Worm (Caenorhabditis elegans) whole organism, young adult: ENCODE data around the gene srz-1.

ENCODE experiments used
- B0261.1 ChIP-seq: sonication (generic microtip); optimal IDR thresholded peaks from 2 replicates; lab custom pipeline; 2016; ENCODE audit warnings: mild to moderate bottlenecking, missing genetic modification characterization, moderate library complexity, missing compliant biosample characterization
- B0336.3 ChIP-seq: fragments of 200-800 bp; sonication (Bioruptor generic); IDR thresholded peaks from 2 replicates; pipeline ENCODE4 v1.3.6; 2022; ENCODE audit warnings: missing genetic modification characterization, missing compliant biosample characterization
- C06A6.2 ChIP-seq: fragments of 200-800 bp; sonication (Bioruptor generic); conservative IDR thresholded peaks from 2 replicates; pipeline ENCODE4 v1.3.6; 2022; ENCODE audit warnings: missing genetic modification characterization, missing compliant biosample characterization
- D2030.7 ChIP-seq: fragments of 200-800 bp; sonication (Bioruptor generic); IDR thresholded peaks from 2 replicates; pipeline ENCODE4 v1.3.6; 2022; ENCODE audit warnings: missing genetic modification reagents, missing genetic modification characterization, missing compliant biosample characterization
- F10E7.11 ChIP-seq: sonication (generic microtip); optimal IDR thresholded peaks from 2 replicates; lab custom pipeline; 2017; ENCODE audit warnings: mild to moderate bottlenecking, missing genetic modification characterization, moderate library complexity, missing compliant biosample characterization
- F22D6.2 ChIP-seq: sonication (generic microtip); optimal IDR thresholded peaks from 2 replicates; lab custom pipeline; 2016; ENCODE audit warnings: mild to moderate bottlenecking, missing genetic modification characterization, missing compliant biosample characterization
- F23B12.7 ChIP-seq: sonication (generic microtip); optimal IDR thresholded peaks from 2 replicates; lab custom pipeline; 2017; ENCODE audit warnings: missing genetic modification characterization, mild to moderate bottlenecking, missing compliant biosample characterization, antibody characterized with exemption, moderate library complexity; ENCODE audit not compliant: insufficient read depth
- F33H1.4 ChIP-seq: fragments of 200-800 bp; sonication (Bioruptor generic); IDR thresholded peaks from 2 replicates; pipeline ENCODE4 v1.3.6; 2022; ENCODE audit warnings: missing genetic modification reagents, missing genetic modification characterization, missing compliant biosample characterization
- F57C9.4 ChIP-seq: sonication (generic microtip); optimal IDR thresholded peaks from 2 replicates; lab custom pipeline; 2017; ENCODE audit warnings: mild to moderate bottlenecking, missing genetic modification characterization, missing compliant biosample characterization
- Y53G8AR.9 ChIP-seq: fragments of 200-800 bp; sonication (Bioruptor generic); conservative IDR thresholded peaks from 2 replicates; pipeline ENCODE4 v1.3.6; 2022; ENCODE audit warnings: missing genetic modification reagents, missing genetic modification characterization, missing compliant biosample characterization
- Y79H2A.3 ChIP-seq: fragments of 200-800 bp; sonication (Bioruptor generic); conservative IDR thresholded peaks from 2 replicates; pipeline ENCODE4 v1.3.6; 2022; ENCODE audit warnings: missing genetic modification reagents, missing genetic modification characterization, missing compliant biosample characterization
- Y95B8A.8 ChIP-seq: fragments of 200-800 bp; sonication (Bioruptor generic); IDR thresholded peaks from 2 replicates; pipeline ENCODE4 v1.3.6; 2022; ENCODE audit warnings: missing genetic modification reagents, missing genetic modification characterization, missing compliant biosample characterization
- ama-1 ChIP-seq, 3 experiments: fragments of 150-350 bp in 1 of 3; sonication (generic microtip) in 2 of 3; optimal IDR thresholded peaks; 2 replicates each; lab custom pipeline; 2014 to 2018; ENCODE audit warnings: missing biosample characterization in 2 of 3, missing genetic modification characterization in 2 of 3, missing genetic modification reagents in 2 of 3
- attf-5 ChIP-seq: fragments of 200-800 bp; sonication (Bioruptor generic); optimal IDR thresholded peaks from 2 replicates; lab custom pipeline; 2018; ENCODE audit warnings: mild to moderate bottlenecking, missing genetic modification characterization, missing compliant biosample characterization
- bed-2 ChIP-seq: fragments of 200-800 bp; sonication (Bioruptor generic); IDR thresholded peaks from 2 replicates; pipeline ENCODE4 v1.3.6; 2022; ENCODE audit warnings: missing genetic modification reagents, missing genetic modification characterization, missing compliant biosample characterization
- ccch-3 ChIP-seq: fragments of 200-800 bp; sonication (Bioruptor generic); optimal IDR thresholded peaks from 2 replicates; lab custom pipeline; 2018; ENCODE audit warnings: mild to moderate bottlenecking, missing genetic modification characterization, missing compliant biosample characterization
- cebp-2 ChIP-seq: fragments of 200-800 bp; sonication (Bioruptor generic); IDR thresholded peaks from 2 replicates; pipeline ENCODE4 v1.3.6; 2022; ENCODE audit warnings: missing genetic modification characterization, missing compliant biosample characterization
- ceh-100 ChIP-seq: fragments of 200-800 bp; sonication (Bioruptor generic); IDR thresholded peaks from 2 replicates; pipeline ENCODE4 v1.3.6; 2022; ENCODE audit warnings: missing genetic modification reagents, missing genetic modification characterization, missing compliant biosample characterization
- ceh-40 ChIP-seq: fragments of 200-800 bp; sonication (Bioruptor generic); IDR thresholded peaks from 2 replicates; pipeline ENCODE4 v1.3.6; 2022; ENCODE audit warnings: missing genetic modification characterization, missing compliant biosample characterization
- ceh-79 ChIP-seq: sonication (generic microtip); optimal IDR thresholded peaks from 2 replicates; lab custom pipeline; 2017; ENCODE audit warnings: mild to moderate bottlenecking, missing genetic modification characterization, missing compliant biosample characterization
- ceh-91 ChIP-seq: fragments of 200-800 bp; sonication (Bioruptor generic); IDR thresholded peaks from 2 replicates; pipeline ENCODE4 v1.3.6; 2022; ENCODE audit warnings: missing genetic modification reagents, missing genetic modification characterization, missing compliant biosample characterization
- chd-7 ChIP-seq: sonication (generic microtip); optimal IDR thresholded peaks from 2 replicates; lab custom pipeline; 2016; ENCODE audit warnings: mild to moderate bottlenecking, missing genetic modification characterization, moderate library complexity, missing compliant biosample characterization
- egl-18 ChIP-seq: fragments of 200-800 bp; sonication (Bioruptor generic); IDR thresholded peaks from 2 replicates; pipeline ENCODE4 v1.3.6; 2022; ENCODE audit warnings: missing genetic modification reagents, missing genetic modification characterization, missing compliant biosample characterization
- egrh-3 ChIP-seq: fragments of 200-800 bp; sonication (Bioruptor generic); IDR thresholded peaks from 2 replicates; pipeline ENCODE4 v1.3.6; 2022; ENCODE audit warnings: missing genetic modification reagents, missing genetic modification characterization, missing compliant biosample characterization
- fkh-3 ChIP-seq: sonication (generic microtip); optimal IDR thresholded peaks from 2 replicates; lab custom pipeline; 2016; ENCODE audit warnings: mild to moderate bottlenecking, missing genetic modification characterization, missing compliant biosample characterization
- gei-17 ChIP-seq: fragments of 200-800 bp; sonication (Bioruptor generic); optimal IDR thresholded peaks from 2 replicates; lab custom pipeline; 2018; ENCODE audit warnings: mild to moderate bottlenecking, missing genetic modification characterization, missing compliant biosample characterization
- hrde-1 ChIP-seq: sonication (generic microtip); optimal IDR thresholded peaks from 2 replicates; lab custom pipeline; 2016; ENCODE audit warnings: missing genetic modification characterization, mild to moderate bottlenecking, missing compliant biosample characterization, moderate library complexity, missing genotype, missing genetic modification reagents, borderline replicate concordance
- hsf-1 ChIP-seq: fragments of 200-800 bp; sonication (Bioruptor generic); IDR thresholded peaks from 2 replicates; pipeline ENCODE4 v1.3.6; 2022; ENCODE audit warnings: missing genetic modification reagents, missing genetic modification characterization, missing compliant biosample characterization
- let-526 ChIP-seq: fragments of 200-800 bp; sonication (Bioruptor generic); IDR thresholded peaks from 2 replicates; pipeline ENCODE4 v1.3.6; 2022; ENCODE audit warnings: missing genetic modification reagents, missing genetic modification characterization, missing compliant biosample characterization
- lin-26 ChIP-seq: fragments of 200-800 bp; sonication (Bioruptor generic); IDR thresholded peaks from 2 replicates; pipeline ENCODE4 v1.3.6; 2022; ENCODE audit warnings: missing genetic modification reagents, missing genetic modification characterization, missing compliant biosample characterization
- lin-35 ChIP-seq, 3 experiments: fragments of 150-350 bp in 2 of 3; sonication (generic microtip) in 1 of 3; optimal IDR thresholded peaks; 2 replicates each; lab custom pipeline; 2014 to 2018; ENCODE audit warnings: missing biosample characterization in 3 of 3, missing genetic modification characterization in 3 of 3, missing genetic modification reagents in 3 of 3
- lin-40 ChIP-seq: sonication (generic microtip); optimal IDR thresholded peaks from 2 replicates; lab custom pipeline; 2016; ENCODE audit warnings: missing genetic modification characterization, mild to moderate bottlenecking, missing compliant biosample characterization, missing genotype, missing genetic modification reagents
- lin-54 ChIP-seq: fragments of 200-800 bp; sonication (Bioruptor generic); optimal IDR thresholded peaks from 2 replicates; lab custom pipeline; 2018; ENCODE audit warnings: mild to moderate bottlenecking, missing genetic modification characterization, missing compliant biosample characterization
- lsl-1 ChIP-seq: fragments of 200-800 bp; sonication (Bioruptor generic); optimal IDR thresholded peaks from 2 replicates; lab custom pipeline; 2018; ENCODE audit warnings: mild to moderate bottlenecking, missing genetic modification characterization, moderate library complexity, missing compliant biosample characterization
- nfyb-1 ChIP-seq: fragments of 200-800 bp; sonication (Bioruptor generic); IDR thresholded peaks from 2 replicates; pipeline ENCODE4 v1.3.6; 2022; ENCODE audit warnings: missing genetic modification reagents, missing genetic modification characterization, missing compliant biosample characterization
- nhr-120 ChIP-seq: fragments of 200-800 bp; sonication (Bioruptor generic); IDR thresholded peaks from 2 replicates; pipeline ENCODE4 v1.3.6; 2022; ENCODE audit warnings: missing genetic modification characterization, missing compliant biosample characterization
- nhr-80 ChIP-seq: sonication (generic microtip); optimal IDR thresholded peaks from 2 replicates; lab custom pipeline; 2016; ENCODE audit warnings: missing genetic modification characterization, missing compliant biosample characterization
- nhr-90 ChIP-seq: sonication (generic microtip); optimal IDR thresholded peaks from 2 replicates; lab custom pipeline; 2016; ENCODE audit warnings: missing genotype, mild to moderate bottlenecking, missing genetic modification characterization, missing compliant biosample characterization
- pbrm-1 ChIP-seq: fragments of 200-800 bp; sonication (Bioruptor generic); IDR thresholded peaks from 2 replicates; pipeline ENCODE4 v1.3.6; 2022; ENCODE audit warnings: missing genetic modification reagents, missing genetic modification characterization, missing compliant biosample characterization
- pha-4 ChIP-seq: fragments of 150-350 bp; sonication (generic microtip); optimal IDR thresholded peaks from 2 replicates; lab custom pipeline; 2014; ENCODE audit warnings: missing biosample characterization, missing genetic modification reagents, missing genetic modification characterization
- rcor-1 ChIP-seq: fragments of 200-800 bp; sonication (Bioruptor generic); IDR thresholded peaks from 2 replicates; pipeline ENCODE4 v1.3.6; 2022; ENCODE audit warnings: missing genetic modification reagents, missing genetic modification characterization, missing compliant biosample characterization
- rec-8 ChIP-seq, 2 experiments: sonication (generic microtip); optimal IDR thresholded peaks; 2 replicates each; lab custom pipeline; 2016; ENCODE audit warnings: mild to moderate bottlenecking in 2 of 2, missing genetic modification characterization in 2 of 2, missing genetic modification reagents in 2 of 2, missing genotype in 2 of 2, missing biosample characterization in 1 of 2, missing compliant biosample characterization in 1 of 2, moderate library complexity in 1 of 2
- snpc-3.4 ChIP-seq: sonication (generic microtip); optimal IDR thresholded peaks from 2 replicates; lab custom pipeline; 2017; ENCODE audit warnings: missing genetic modification characterization, mild to moderate bottlenecking, missing compliant biosample characterization, antibody characterized with exemption, moderate library complexity, missing genotype, missing genetic modification reagents
- somi-1 ChIP-seq: fragments of 200-800 bp; sonication (Bioruptor generic); optimal IDR thresholded peaks from 2 replicates; lab custom pipeline; 2018; ENCODE audit warnings: mild to moderate bottlenecking, missing genetic modification characterization, missing compliant biosample characterization
- sptf-2 ChIP-seq: fragments of 200-800 bp; sonication (Bioruptor generic); optimal IDR thresholded peaks from 2 replicates; lab custom pipeline; 2018; ENCODE audit warnings: mild to moderate bottlenecking, missing genetic modification characterization, missing compliant biosample characterization
- tlf-1 ChIP-seq: fragments of 200-800 bp; sonication (Bioruptor generic); optimal IDR thresholded peaks from 2 replicates; lab custom pipeline; 2018; ENCODE audit warnings: mild to moderate bottlenecking, missing genetic modification characterization, missing compliant biosample characterization
- zim-3 ChIP-seq: sonication (generic microtip); optimal IDR thresholded peaks from 2 replicates; lab custom pipeline; 2017; ENCODE audit warnings: mild to moderate bottlenecking, missing genetic modification characterization, moderate library complexity, missing compliant biosample characterization
- ztf-25 ChIP-seq: fragments of 200-800 bp; sonication (Bioruptor generic); IDR thresholded peaks from 2 replicates; pipeline ENCODE4 v1.3.6; 2022; ENCODE audit warnings: missing genetic modification reagents, missing genetic modification characterization, missing compliant biosample characterization
- ztf-6 ChIP-seq: fragments of 200-800 bp; sonication (Bioruptor generic); IDR thresholded peaks from 2 replicates; pipeline ENCODE4 v1.3.6; 2022; ENCODE audit warnings: missing genetic modification reagents, missing genetic modification characterization, missing compliant biosample characterization

srz-1 gene

DNA sequence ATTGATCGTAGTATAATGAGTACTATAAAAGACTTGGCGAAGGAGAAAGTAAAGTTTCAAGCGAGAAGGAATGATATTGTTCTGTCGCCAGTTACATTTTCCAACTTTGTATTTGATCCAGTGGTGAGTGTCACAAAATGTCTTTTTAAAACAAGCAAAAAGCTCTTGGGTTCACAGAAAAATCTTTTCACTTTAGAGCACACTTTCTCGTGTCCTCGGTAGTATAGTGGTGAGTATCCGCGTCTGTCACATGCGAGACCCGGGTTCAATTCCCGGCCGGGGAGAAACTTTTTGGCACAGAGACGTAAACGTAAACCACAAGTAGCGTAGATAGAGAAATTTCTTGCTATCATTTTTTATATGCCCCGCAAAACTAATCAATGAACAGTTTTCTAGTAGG is 35.3 kb upstream of the srz-1 start (continued):
- peak; percentile 22 for TF ChIP-seq hrde-1 (tag; lab: Kevin White, UChicago)
- no peak for TF ChIP-seq lin-35 (GFP tag; optimal IDR thresholded peaks at IDR 0.05; lab: Kevin White, UChicago)
- 0 out of 2 replicates have a peak, but pooled peaks have one; percentile 77 for TF ChIP-seq cebp-2 (GFP tag; lab: Robert Waterston, UW)
- TF ChIP-seq Y95B8A.8 (GFP tag; lab: Robert Waterston, UW), result no peak
- no peak for TF ChIP-seq nhr-120 (GFP tag; lab: Robert Waterston, UW)
- TF ChIP-seq ceh-40 (GFP tag; lab: Robert Waterston, UW), result no peak
- no peak for TF ChIP-seq C06A6.2
- TF ChIP-seq F10E7.11 (tag; lab: Kevin White, UChicago), result no peak
- no peak for TF ChIP-seq ama-1 (optimal IDR thresholded peaks at IDR 0.05; lab: Kevin White, UChicago)
- TF ChIP-seq ama-1 (GFP tag; optimal IDR thresholded peaks at IDR 0.05; lab: Kevin White, UChicago), result no peak
- no peak for TF ChIP-seq gei-17 (GFP tag; lab: Kevin White, UChicago)
- no peak for TF ChIP-seq Y79H2A.3
- TF ChIP-seq D2030.7 (GFP tag; lab: Robert Waterston, UW), result peak; percentile 37; the same call in 1 of the 2 replicates
- TF ChIP-seq ccch-3 (GFP tag; lab: Kevin White, UChicago), result no peak
- TF ChIP-seq F22D6.2 (tag; lab: Kevin White, UChicago), result no peak
- no peak for TF ChIP-seq sptf-2
- TF ChIP-seq lsl-1 (GFP tag; lab: Kevin White, UChicago), result no peak
- peak; percentile 22 for TF ChIP-seq chd-7 (tag; lab: Kevin White, UChicago)
- no peak for TF ChIP-seq attf-5 (GFP tag; lab: Kevin White, UChicago)
- no peak for TF ChIP-seq tlf-1
- TF ChIP-seq nfyb-1 (GFP tag; lab: Robert Waterston, UW), result peak; percentile 70
- TF ChIP-seq snpc-3.4 (tag; lab: Kevin White, UChicago), result peak; percentile 39
- TF ChIP-seq ztf-25 (GFP tag; lab: Robert Waterston, UW), result no peak
- TF ChIP-seq ceh-79, result no peak
- TF ChIP-seq somi-1, result no peak
- no peak for TF ChIP-seq bed-2 (GFP tag; lab: Robert Waterston, UW)
- no peak for TF ChIP-seq let-526
- TF ChIP-seq zim-3, result no peak
- TF ChIP-seq lin-40 (tag; lab: Kevin White, UChicago), result no peak
- no peak for TF ChIP-seq ceh-91 (GFP tag; lab: Robert Waterston, UW)
- no peak for TF ChIP-seq pha-4 (tag; lab: Kevin White, UChicago)
- TF ChIP-seq F23B12.7 (tag; lab: Kevin White, UChicago), result no peak
- no peak for TF ChIP-seq ztf-6
- TF ChIP-seq F33H1.4, result no peak
- TF ChIP-seq fkh-3, result no peak
- TF ChIP-seq lin-54 (GFP tag; lab: Kevin White, UChicago), result peak; percentile 16
- 0 out of 2 replicates have a peak, but pooled peaks have one; percentile 42 for TF ChIP-seq hsf-1
- no peak for TF ChIP-seq rcor-1 (GFP tag; lab: Robert Waterston, UW)
- no peak for TF ChIP-seq ceh-100
- no peak for TF ChIP-seq egrh-3 (GFP tag; lab: Robert Waterston, UW)
- peak; percentile 64 for TF ChIP-seq nhr-90 (tag; lab: Kevin White, UChicago)
- TF ChIP-seq B0336.3 (GFP tag; lab: Robert Waterston, UW), result no peak
- TF ChIP-seq Y53G8AR.9 (GFP tag; lab: Robert Waterston, UW), result no peak
- TF ChIP-seq F57C9.4 (tag; lab: Kevin White, UChicago), result no peak
- TF ChIP-seq B0261.1 (tag; lab: Kevin White, UChicago), result peak; percentile 79
- peak; percentile 5 for TF ChIP-seq nhr-80 (tag; lab: Kevin White, UChicago)
- TF ChIP-seq pbrm-1 (GFP tag; lab: Robert Waterston, UW), result 0 out of 2 replicates have a peak, but pooled peaks have one; percentile 53
- TF ChIP-seq lin-26, result peak; percentile 74
- no peak for TF ChIP-seq egl-18 (GFP tag; lab: Robert Waterston, UW)
- TF ChIP-seq rec-8 (tag; optimal IDR thresholded peaks at IDR 0.05; lab: Kevin White, UChicago), result peak in 1 of 2 experiments; percentile 31
